Fruit fly (Drosophila melanogaster) whole organism, embryonic: ENCODE results near the gene CG13603.

Source experiments
- Antp ChIP-seq: fragments of 200-800 bp; sonication (Bioruptor generic); optimal IDR thresholded peaks from 3 replicates; lab custom pipeline; 2016; ENCODE audit warnings: missing biosample characterization, missing genetic modification characterization
- B-H1 ChIP-seq: fragments of 200-800 bp; sonication (Bioruptor generic); IDR thresholded peaks from 3 replicates; pipeline ENCODE4 v1.3.6; 2022; ENCODE audit warnings: missing biosample characterization, missing genetic modification characterization
- BtbVII ChIP-seq: fragments of 200-800 bp; sonication (Bioruptor generic); optimal IDR thresholded peaks from 3 replicates; lab custom pipeline; 2017; ENCODE audit warnings: missing biosample characterization, mild to moderate bottlenecking, missing genetic modification characterization
- CG10274 ChIP-seq: fragments of 200-800 bp; sonication (Bioruptor generic); optimal IDR thresholded peaks from 3 replicates; lab custom pipeline; 2017; ENCODE audit warnings: missing biosample characterization, mild to moderate bottlenecking, missing genetic modification characterization
- CG10462 ChIP-seq: fragments of 200-800 bp; sonication (Bioruptor generic); optimal IDR thresholded peaks from 2 replicates; lab custom pipeline; 2016; ENCODE audit warnings: missing biosample characterization, missing genetic modification characterization
- CG10979 ChIP-seq: fragments of 200-800 bp; sonication (Bioruptor generic); optimal IDR thresholded peaks from 2 replicates; lab custom pipeline; 2018; ENCODE audit warnings: missing biosample characterization, mild to moderate bottlenecking, missing genetic modification characterization, moderate library complexity
- CG12155 ChIP-seq: fragments of 200-800 bp; sonication (Bioruptor generic); optimal IDR thresholded peaks from 3 replicates; lab custom pipeline; 2016; ENCODE audit warnings: missing biosample characterization, missing genetic modification characterization
- CG12744 ChIP-seq: fragments of 200-800 bp; sonication (Bioruptor generic); optimal IDR thresholded peaks from 2 replicates; lab custom pipeline; 2016; ENCODE audit warnings: missing biosample characterization, missing genetic modification characterization
- CG12769 ChIP-seq: fragments of 200-800 bp; sonication (Bioruptor generic); optimal IDR thresholded peaks from 2 replicates; lab custom pipeline; 2019; ENCODE audit warnings: missing biosample characterization, mild to moderate bottlenecking, missing genetic modification characterization, moderate library complexity
- CG14050 ChIP-seq: fragments of 200-800 bp; sonication (Bioruptor generic); IDR thresholded peaks from 3 replicates; pipeline ENCODE4 v1.3.6; 2022; ENCODE audit warnings: missing biosample characterization, missing genetic modification characterization
- CG14441 ChIP-seq: fragments of 200-800 bp; sonication (Bioruptor generic); IDR thresholded peaks from 2 replicates; pipeline ENCODE4 v1.3.6; 2022; ENCODE audit warnings: missing biosample characterization, missing genetic modification characterization
- CG14860 ChIP-seq: fragments of 200-800 bp; sonication (Bioruptor generic); IDR thresholded peaks from 3 replicates; pipeline ENCODE4 v1.3.6; 2022; ENCODE audit warnings: missing biosample characterization, missing genetic modification characterization; ENCODE audit not compliant: partially characterized antibody
- CG14965 ChIP-seq: fragments of 200-800 bp; sonication (Bioruptor generic); optimal IDR thresholded peaks from 2 replicates; lab custom pipeline; 2016; ENCODE audit warnings: missing biosample characterization, missing genetic modification characterization, borderline replicate concordance
- CG16813 ChIP-seq: fragments of 200-800 bp; sonication (Bioruptor generic); IDR thresholded peaks from 3 replicates; pipeline ENCODE4 v1.3.6; 2022; ENCODE audit warnings: missing biosample characterization, missing genetic modification characterization; ENCODE audit not compliant: partially characterized antibody
- CG17186 ChIP-seq: fragments of 200-800 bp; sonication (Bioruptor generic); optimal IDR thresholded peaks from 3 replicates; lab custom pipeline; 2017; ENCODE audit warnings: missing biosample characterization, missing genetic modification reagents, missing genetic modification characterization
- CG17802 ChIP-seq: fragments of 200-800 bp; sonication (Bioruptor generic); optimal IDR thresholded peaks from 2 replicates; lab custom pipeline; 2018; ENCODE audit warnings: missing biosample characterization, mild to moderate bottlenecking, missing genetic modification characterization, moderate library complexity
- CG18764 ChIP-seq: fragments of 200-800 bp; sonication (Bioruptor generic); optimal IDR thresholded peaks from 3 replicates; lab custom pipeline; 2016; ENCODE audit warnings: missing biosample characterization, missing genetic modification characterization
- CG30020 ChIP-seq: fragments of 200-800 bp; optimal IDR thresholded peaks from 2 replicates; lab custom pipeline; 2019; ENCODE audit warnings: missing biosample characterization, mild to moderate bottlenecking, missing genetic modification characterization, moderate library complexity
- CG3163 ChIP-seq: fragments of 200-800 bp; sonication (Bioruptor generic); optimal IDR thresholded peaks from 3 replicates; lab custom pipeline; 2016; ENCODE audit warnings: missing biosample characterization, missing genetic modification characterization
- CG4730 ChIP-seq: fragments of 200-800 bp; sonication (Bioruptor generic); IDR thresholded peaks from 2 replicates; pipeline ENCODE4 v1.3.6; 2022; ENCODE audit warnings: missing biosample characterization, missing genetic modification characterization
- CG7987 ChIP-seq: fragments of 200-800 bp; sonication (Bioruptor generic); optimal IDR thresholded peaks from 2 replicates; lab custom pipeline; 2018; ENCODE audit warnings: missing biosample characterization, mild to moderate bottlenecking, missing genetic modification characterization, moderate library complexity
- Hand ChIP-seq: fragments of 200-800 bp; sonication (Bioruptor generic); optimal IDR thresholded peaks from 2 replicates; lab custom pipeline; 2017; ENCODE audit warnings: mild to moderate bottlenecking, missing biosample characterization, missing genetic modification reagents, missing genetic modification characterization
- Hmx ChIP-seq: fragments of 200-800 bp; sonication (Bioruptor generic); optimal IDR thresholded peaks from 2 replicates; lab custom pipeline; 2016; ENCODE audit warnings: missing biosample characterization, missing genetic modification characterization
- Hr51 ChIP-seq, 2 experiments: fragments of 200-800 bp; sonication (Bioruptor generic); optimal IDR thresholded peaks; 2 replicates in 1 of 2; 3 replicates in 1 of 2; lab custom pipeline; 2016 to 2018; ENCODE audit warnings: missing biosample characterization in 2 of 2, missing genetic modification characterization in 2 of 2, mild to moderate bottlenecking in 1 of 2, moderate library complexity in 1 of 2
- Hr78 ChIP-seq, 2 experiments: fragments of 200-800 bp in 1 of 2; fragments of >200 bp in 1 of 2; sonication (Bioruptor generic) in 1 of 2; optimal IDR thresholded peaks; 2 replicates each; lab custom pipeline; 2017 to 2019; ENCODE audit warnings: missing biosample characterization in 2 of 2, missing genetic modification characterization in 2 of 2, mild to moderate bottlenecking in 1 of 2, moderate library complexity in 1 of 2
- Kr ChIP-seq: fragments of 200-800 bp; sonication (Bioruptor generic); optimal IDR thresholded peaks from 2 replicates; lab custom pipeline; 2017; ENCODE audit warnings: missing biosample characterization, mild to moderate bottlenecking, missing genetic modification characterization
- NK7.1 ChIP-seq: fragments of 200-800 bp; sonication (Bioruptor generic); optimal IDR thresholded peaks from 3 replicates; lab custom pipeline; 2016; ENCODE audit warnings: missing biosample characterization, missing genetic modification characterization
- Oaz ChIP-seq: fragments of 200-800 bp; sonication (Bioruptor generic); IDR thresholded peaks from 2 replicates; pipeline ENCODE4 v1.3.6; 2022; ENCODE audit warnings: missing biosample characterization, missing genetic modification characterization
- Pdp1 ChIP-seq, 2 experiments: fragments of 200-800 bp; sonication (Bioruptor generic); optimal IDR thresholded peaks; 3 replicates each; lab custom pipeline; 2016; ENCODE audit warnings: missing biosample characterization in 2 of 2, missing genetic modification characterization in 2 of 2, mild to moderate bottlenecking in 1 of 2, moderate library complexity in 1 of 2
- Sin3A ChIP-seq: fragments of >200 bp; optimal IDR thresholded peaks from 2 replicates; lab custom pipeline; 2018
- Tbp ChIP-seq: fragments of >200 bp; optimal IDR thresholded peaks from 2 replicates; lab custom pipeline; 2018; ENCODE audit warnings: missing biosample characterization, missing genetic modification characterization
- YL-1 ChIP-seq: fragments of 200-800 bp; sonication (Bioruptor generic); optimal IDR thresholded peaks from 3 replicates; lab custom pipeline; 2017; ENCODE audit warnings: missing biosample characterization, mild to moderate bottlenecking, missing genetic modification characterization
- ap ChIP-seq: fragments of 200-800 bp; sonication (Bioruptor generic); IDR thresholded peaks from 2 replicates; pipeline ENCODE4 v1.3.6; 2022; ENCODE audit warnings: missing biosample characterization, missing genetic modification characterization
- bbx ChIP-seq: fragments of 200-800 bp; sonication (Bioruptor generic); IDR thresholded peaks from 2 replicates; pipeline ENCODE4 v1.3.6; 2022; ENCODE audit warnings: missing biosample characterization, missing genetic modification characterization; ENCODE audit not compliant: partially characterized antibody
- bowl ChIP-seq: fragments of 200-800 bp; sonication (Bioruptor generic); IDR thresholded peaks from 2 replicates; pipeline ENCODE4 v1.3.6; 2022; ENCODE audit warnings: missing biosample characterization, missing genetic modification characterization
- bsh ChIP-seq, 2 experiments: fragments of 200-800 bp; sonication (Bioruptor generic); optimal IDR thresholded peaks; 2 replicates each; lab custom pipeline; 2017 to 2018; ENCODE audit warnings: mild to moderate bottlenecking in 2 of 2, missing biosample characterization in 2 of 2, missing genetic modification characterization in 2 of 2, moderate library complexity in 1 of 2
- chn ChIP-seq: fragments of 200-800 bp; sonication (Bioruptor generic); optimal IDR thresholded peaks from 2 replicates; lab custom pipeline; 2016; ENCODE audit warnings: missing biosample characterization, missing genetic modification characterization
- dmrt99B ChIP-seq: fragments of 200-800 bp; sonication (Bioruptor generic); optimal IDR thresholded peaks from 2 replicates; lab custom pipeline; 2018; ENCODE audit warnings: missing biosample characterization, mild to moderate bottlenecking, missing genetic modification characterization, moderate library complexity
- ftz-f1 ChIP-seq: fragments of 200-800 bp; sonication (Bioruptor generic); optimal IDR thresholded peaks from 2 replicates; lab custom pipeline; 2016; ENCODE audit warnings: missing biosample characterization, missing genetic modification characterization
- grau ChIP-seq: fragments of 200-800 bp; optimal IDR thresholded peaks from 3 replicates; lab custom pipeline; 2019; ENCODE audit warnings: missing biosample characterization, mild to moderate bottlenecking, missing genetic modification characterization, moderate library complexity
- grn ChIP-seq: fragments of 200-800 bp; sonication (Bioruptor generic); optimal IDR thresholded peaks from 3 replicates; lab custom pipeline; 2017; ENCODE audit warnings: missing biosample characterization, missing genetic modification characterization
- kah ChIP-seq: fragments of 200-800 bp; sonication (Bioruptor generic); optimal IDR thresholded peaks from 2 replicates; lab custom pipeline; 2018; ENCODE audit warnings: missing biosample characterization, mild to moderate bottlenecking, missing genetic modification characterization
- lab ChIP-seq: fragments of 200-800 bp; sonication (Bioruptor generic); optimal IDR thresholded peaks from 3 replicates; lab custom pipeline; 2017; ENCODE audit warnings: missing biosample characterization, missing genetic modification characterization, mild to moderate bottlenecking, moderate library complexity, missing genetic modification reagents
- peb ChIP-seq: fragments of 200-800 bp; sonication (Bioruptor generic); IDR thresholded peaks from 2 replicates; pipeline ENCODE4 v1.3.6; 2022; ENCODE audit warnings: missing biosample characterization, missing genetic modification characterization
- sima ChIP-seq: fragments of 200-800 bp; sonication (Bioruptor generic); optimal IDR thresholded peaks from 2 replicates; lab custom pipeline; 2016; ENCODE audit warnings: missing biosample characterization, missing genetic modification characterization
- sna ChIP-seq: fragments of 200-800 bp; sonication (Bioruptor generic); IDR thresholded peaks from 2 replicates; pipeline ENCODE4 v1.3.6; 2022; ENCODE audit warnings: missing biosample characterization, missing genetic modification characterization; ENCODE audit not compliant: partially characterized antibody
- tio ChIP-seq: fragments of 200-800 bp; sonication (Bioruptor generic); optimal IDR thresholded peaks from 2 replicates; lab custom pipeline; 2017; ENCODE audit warnings: missing biosample characterization, missing genetic modification characterization, inconsistent platforms
- trh ChIP-seq: fragments of 200-800 bp; sonication (Bioruptor generic); optimal IDR thresholded peaks from 2 replicates; lab custom pipeline; 2016; ENCODE audit warnings: missing biosample characterization, missing genetic modification characterization
- tx ChIP-seq: fragments of 200-800 bp; sonication (Bioruptor generic); optimal IDR thresholded peaks from 2 replicates; lab custom pipeline; 2016; ENCODE audit warnings: missing biosample characterization, missing genetic modification characterization

The CG13603 gene

dm6 chr3R:23941643-23942424, 44.5 kb downstream of the CG13603 start (continued):
- no peak for TF ChIP-seq CG10979 (tag; lab: Kevin White, UChicago)
- TF ChIP-seq Hr78 (GFP tag; optimal IDR thresholded peaks at IDR 0.05; lab: Kevin White, UChicago): no peak
- no peak for TF ChIP-seq tx (GFP tag; lab: Kevin White, UChicago)
- TF ChIP-seq sima (GFP tag; lab: Kevin White, UChicago): no peak
- TF ChIP-seq BtbVII (GFP tag; lab: Kevin White, UChicago): no peak
- TF ChIP-seq grau: peak; percentile 15
- peak; percentile 61 for TF ChIP-seq dmrt99B (tag; lab: Kevin White, UChicago)
- no peak for TF ChIP-seq sna (GFP tag; lab: Robert Waterston, UW)
- peak; percentile 9 for TF ChIP-seq CG12155 (GFP tag; lab: Kevin White, UChicago)
- 0 out of 2 replicates have a peak, but pooled peaks have one; percentile 43 for TF ChIP-seq Oaz
- TF ChIP-seq Kr (GFP tag; lab: Kevin White, UChicago): no peak
- TF ChIP-seq CG14860 (GFP tag; lab: Robert Waterston, UW): no peak
- TF ChIP-seq ftz-f1 (GFP tag; lab: Kevin White, UChicago): no peak
- peak; percentile 37 to 96 for TF ChIP-seq Pdp1 (GFP tag; optimal IDR thresholded peaks at IDR 0.05; lab: Kevin White, UChicago)
- TF ChIP-seq CG17186 (GFP tag; lab: Kevin White, UChicago): no peak
- peak; percentile 2 for TF ChIP-seq NK7.1
- no peak for TF ChIP-seq CG18764 (GFP tag; lab: Kevin White, UChicago)
- TF ChIP-seq CG12744 (GFP tag; lab: Kevin White, UChicago): no peak
- peak; percentile 28 for TF ChIP-seq Hand (GFP tag; lab: Kevin White, UChicago)
- TF ChIP-seq B-H1 (GFP tag; lab: Robert Waterston, UW): no peak
- TF ChIP-seq CG14441: peak; percentile 60; the same call in 1 of the 2 replicates
- no peak for TF ChIP-seq CG17802 (tag; lab: Kevin White, UChicago)
- peak in 1 of 2 experiments; percentile 45 for TF ChIP-seq Hr51 (GFP tag; optimal IDR thresholded peaks at IDR 0.05; lab: Kevin White, UChicago)
- TF ChIP-seq kah (GFP tag; lab: Kevin White, UChicago): no peak
- no peak for TF ChIP-seq trh (GFP tag; lab: Kevin White, UChicago)
- no peak for TF ChIP-seq peb
- 0 out of 2 replicates have a peak, but pooled peaks have one; percentile 6 for TF ChIP-seq ap (GFP tag; lab: Robert Waterston, UW)
- TF ChIP-seq CG16813 (GFP tag; lab: Robert Waterston, UW): no peak
- TF ChIP-seq bsh (GFP tag; optimal IDR thresholded peaks at IDR 0.05; lab: Kevin White, UChicago): peak in 1 of 2 experiments; percentile 5
- no peak for TF ChIP-seq CG12769 (tag; lab: Kevin White, UChicago)
- TF ChIP-seq chn (GFP tag; lab: Kevin White, UChicago): no peak
- no peak for TF ChIP-seq CG4730
- TF ChIP-seq bbx (GFP tag; lab: Robert Waterston, UW): no peak
- no peak for TF ChIP-seq CG14050 (GFP tag; lab: Robert Waterston, UW)
- TF ChIP-seq grn (GFP tag; lab: Kevin White, UChicago): no peak
- TF ChIP-seq CG7987 (GFP tag; lab: Kevin White, UChicago): no peak
- no peak for TF ChIP-seq CG30020
- no peak for TF ChIP-seq Sin3A (lab: Kevin White, UChicago)
- TF ChIP-seq Tbp (GFP tag; lab: Kevin White, UChicago): no peak
- peak; percentile 44 for TF ChIP-seq Antp (GFP tag; lab: Kevin White, UChicago)
- TF ChIP-seq CG14965 (GFP tag; lab: Kevin White, UChicago): no peak
- TF ChIP-seq CG10274 (GFP tag; lab: Kevin White, UChicago): no peak
- peak; percentile 36 for TF ChIP-seq Hmx (GFP tag; lab: Kevin White, UChicago)
- TF ChIP-seq bowl (GFP tag; lab: Robert Waterston, UW): no peak
- TF ChIP-seq CG3163 (GFP tag; lab: Kevin White, UChicago): no peak
- no peak for TF ChIP-seq CG10462 (GFP tag; lab: Kevin White, UChicago)
- no peak for TF ChIP-seq tio
- TF ChIP-seq lab (GFP tag; lab: Kevin White, UChicago): peak; percentile 54
- no peak for TF ChIP-seq YL-1 (GFP tag; lab: Kevin White, UChicago)
